Fruit fly (Drosophila melanogaster) whole organism, embryonic: ENCODE data around the gene CG7069.

Experiments used
- Antp ChIP-seq: fragments of 200-800 bp; sonication (Bioruptor generic); optimal IDR thresholded peaks from 3 replicates; lab custom pipeline; 2016; ENCODE audit warnings: missing biosample characterization, missing genetic modification characterization
- B-H1 ChIP-seq: fragments of 200-800 bp; sonication (Bioruptor generic); IDR thresholded peaks from 3 replicates; pipeline ENCODE4 v1.3.6; 2022; ENCODE audit warnings: missing biosample characterization, missing genetic modification characterization
- CG10366 ChIP-seq: fragments of 200-800 bp; sonication (Bioruptor generic); IDR thresholded peaks from 2 replicates; pipeline ENCODE4 v1.3.6; 2022; ENCODE audit warnings: missing biosample characterization, missing genetic modification characterization
- CG10431 ChIP-seq: fragments of 200-800 bp; sonication (Bioruptor generic); optimal IDR thresholded peaks from 3 replicates; lab custom pipeline; 2018; ENCODE audit warnings: missing biosample characterization, mild to moderate bottlenecking, missing genetic modification characterization
- CG10959 ChIP-seq: fragments of 200-800 bp; sonication (Bioruptor generic); IDR thresholded peaks from 2 replicates; pipeline ENCODE4 v1.3.6; 2022; ENCODE audit warnings: missing biosample characterization, missing genetic modification characterization
- CG11560 ChIP-seq: fragments of 200-800 bp; sonication (Bioruptor generic); IDR thresholded peaks from 3 replicates; pipeline ENCODE4 v1.3.6; 2022; ENCODE audit warnings: missing biosample characterization, missing genetic modification characterization
- CG12769 ChIP-seq: fragments of 200-800 bp; sonication (Bioruptor generic); optimal IDR thresholded peaks from 2 replicates; lab custom pipeline; 2019; ENCODE audit warnings: missing biosample characterization, mild to moderate bottlenecking, missing genetic modification characterization, moderate library complexity
- CG13894 ChIP-seq: fragments of 200-800 bp; sonication (Bioruptor generic); optimal IDR thresholded peaks from 3 replicates; lab custom pipeline; 2018; ENCODE audit warnings: missing biosample characterization, mild to moderate bottlenecking, missing genetic modification characterization, moderate library complexity
- CG15601 ChIP-seq: fragments of 200-800 bp; sonication (Bioruptor generic); optimal IDR thresholded peaks from 3 replicates; lab custom pipeline; 2019; ENCODE audit warnings: missing biosample characterization, mild to moderate bottlenecking, missing genetic modification characterization, moderate library complexity
- CG17359 ChIP-seq: fragments of 200-800 bp; sonication (Bioruptor generic); optimal IDR thresholded peaks from 3 replicates; lab custom pipeline; 2018; ENCODE audit warnings: missing biosample characterization, mild to moderate bottlenecking, missing genetic modification characterization, moderate library complexity
- CG18599 ChIP-seq: fragments of 200-800 bp; sonication (Bioruptor generic); optimal IDR thresholded peaks from 3 replicates; lab custom pipeline; 2017; ENCODE audit warnings: missing biosample characterization, missing genetic modification characterization, mild to moderate bottlenecking, moderate library complexity, missing genetic modification reagents
- CG2678 ChIP-seq: fragments of 200-800 bp; sonication (Bioruptor generic); optimal IDR thresholded peaks from 3 replicates; lab custom pipeline; 2019; ENCODE audit warnings: missing biosample characterization, mild to moderate bottlenecking, missing genetic modification characterization, moderate library complexity
- CG34224 ChIP-seq: fragments of 200-800 bp; sonication (Bioruptor generic); IDR thresholded peaks from 3 replicates; pipeline ENCODE4 v1.3.6; 2022; ENCODE audit warnings: missing biosample characterization, missing genetic modification characterization; ENCODE audit not compliant: partially characterized antibody
- CG4328 ChIP-seq: fragments of 200-800 bp; sonication (Bioruptor generic); optimal IDR thresholded peaks from 3 replicates; lab custom pipeline; 2017; ENCODE audit warnings: missing biosample characterization, missing genetic modification reagents, missing genetic modification characterization
- CG4854 ChIP-seq: fragments of 200-800 bp; sonication (Bioruptor generic); optimal IDR thresholded peaks from 2 replicates; lab custom pipeline; 2016; ENCODE audit warnings: missing biosample characterization, missing genetic modification characterization, inconsistent platforms
- CG5180 ChIP-seq: fragments of 200-800 bp; sonication (Bioruptor generic); optimal IDR thresholded peaks from 3 replicates; lab custom pipeline; 2017; ENCODE audit warnings: missing biosample characterization, missing genetic modification characterization, mild to moderate bottlenecking, moderate library complexity, missing genetic modification reagents
- CG6654 ChIP-seq: fragments of 200-800 bp; sonication (Bioruptor generic); optimal IDR thresholded peaks from 2 replicates; lab custom pipeline; 2017; ENCODE audit warnings: missing biosample characterization, mild to moderate bottlenecking, missing genetic modification characterization
- CG6854 ChIP-seq: fragments of 200-800 bp; sonication (Bioruptor generic); optimal IDR thresholded peaks from 3 replicates; lab custom pipeline; 2017; ENCODE audit warnings: missing biosample characterization, mild to moderate bottlenecking, missing genetic modification characterization
- CG7786 ChIP-seq: fragments of 200-800 bp; sonication (Bioruptor generic); optimal IDR thresholded peaks from 2 replicates; lab custom pipeline; 2016; ENCODE audit warnings: missing biosample characterization, missing genetic modification characterization
- CG8924 ChIP-seq: fragments of 200-800 bp; optimal IDR thresholded peaks from 3 replicates; lab custom pipeline; 2019; ENCODE audit warnings: missing biosample characterization, mild to moderate bottlenecking, missing genetic modification characterization, moderate library complexity
- CG8944 ChIP-seq: fragments of 200-800 bp; sonication (Bioruptor generic); optimal IDR thresholded peaks from 3 replicates; lab custom pipeline; 2016; ENCODE audit warnings: missing biosample characterization, missing genetic modification characterization
- CHES-1-like ChIP-seq: fragments of 200-800 bp; sonication (Bioruptor generic); optimal IDR thresholded peaks from 2 replicates; lab custom pipeline; 2016; ENCODE audit warnings: missing biosample characterization, missing genetic modification characterization
- Camta ChIP-seq: fragments of 200-800 bp; sonication (Bioruptor generic); optimal IDR thresholded peaks from 2 replicates; lab custom pipeline; 2016; ENCODE audit warnings: missing biosample characterization, missing genetic modification characterization
- Oaz ChIP-seq: fragments of 200-800 bp; sonication (Bioruptor generic); IDR thresholded peaks from 2 replicates; pipeline ENCODE4 v1.3.6; 2022; ENCODE audit warnings: missing biosample characterization, missing genetic modification characterization
- Pdp1 ChIP-seq, 2 experiments: fragments of 200-800 bp; sonication (Bioruptor generic); optimal IDR thresholded peaks; 3 replicates each; lab custom pipeline; 2016; ENCODE audit warnings: missing biosample characterization in 2 of 2, missing genetic modification characterization in 2 of 2, mild to moderate bottlenecking in 1 of 2, moderate library complexity in 1 of 2
- Ptx1 ChIP-seq: fragments of 200-800 bp; sonication (Bioruptor generic); IDR thresholded peaks from 2 replicates; pipeline ENCODE4 v1.3.6; 2022; ENCODE audit warnings: missing biosample characterization, missing genetic modification characterization
- Rfx ChIP-seq: fragments of 200-800 bp; sonication (Bioruptor generic); IDR thresholded peaks from 2 replicates; pipeline ENCODE4 v1.3.6; 2022; ENCODE audit warnings: missing biosample characterization, missing genetic modification characterization
- Side ChIP-seq: fragments of 200-800 bp; sonication (Bioruptor generic); optimal IDR thresholded peaks from 2 replicates; lab custom pipeline; 2016; ENCODE audit warnings: missing biosample characterization, missing genetic modification characterization
- ab ChIP-seq: fragments of 200-800 bp; sonication (Bioruptor generic); optimal IDR thresholded peaks from 2 replicates; lab custom pipeline; 2016; ENCODE audit warnings: missing biosample characterization, missing genetic modification characterization
- bsh ChIP-seq, 2 experiments: fragments of 200-800 bp; sonication (Bioruptor generic); optimal IDR thresholded peaks; 2 replicates each; lab custom pipeline; 2017 to 2018; ENCODE audit warnings: mild to moderate bottlenecking in 2 of 2, missing biosample characterization in 2 of 2, missing genetic modification characterization in 2 of 2, moderate library complexity in 1 of 2
- cas ChIP-seq: fragments of 200-800 bp; sonication (Bioruptor generic); IDR thresholded peaks from 2 replicates; pipeline ENCODE4 v1.3.6; 2022; ENCODE audit warnings: missing biosample characterization, missing genetic modification characterization
- chinmo ChIP-seq: fragments of 200-800 bp; sonication (Bioruptor generic); IDR thresholded peaks from 4 replicates; pipeline ENCODE4 v1.3.6; 2022; ENCODE audit warnings: missing biosample characterization, missing genetic modification characterization; ENCODE audit not compliant: partially characterized antibody
- dpn ChIP-seq, 2 experiments: fragments of 200-800 bp; sonication (Bioruptor generic); optimal IDR thresholded peaks; 3 replicates each; lab custom pipeline; 2016; ENCODE audit warnings: missing biosample characterization in 2 of 2, missing genetic modification characterization in 2 of 2
- fd96Cb ChIP-seq: fragments of 200-800 bp; sonication (Bioruptor generic); optimal IDR thresholded peaks from 2 replicates; lab custom pipeline; 2018; ENCODE audit warnings: missing biosample characterization, mild to moderate bottlenecking, missing genetic modification characterization, moderate library complexity
- h ChIP-seq: fragments of >200 bp; optimal IDR thresholded peaks from 2 replicates; lab custom pipeline; 2017
- ind ChIP-seq: fragments of 200-800 bp; sonication (Bioruptor generic); optimal IDR thresholded peaks from 3 replicates; lab custom pipeline; 2016; ENCODE audit warnings: missing biosample characterization, missing genetic modification characterization
- jumu ChIP-seq: fragments of 200-800 bp; sonication (Bioruptor generic); optimal IDR thresholded peaks from 3 replicates; lab custom pipeline; 2016; ENCODE audit warnings: missing biosample characterization, missing genetic modification characterization
- luna ChIP-seq: fragments of 200-800 bp; sonication (Bioruptor generic); optimal IDR thresholded peaks from 2 replicates; lab custom pipeline; 2016; ENCODE audit warnings: missing biosample characterization, missing genetic modification characterization
- nmo ChIP-seq: fragments of 200-800 bp; sonication (Bioruptor generic); optimal IDR thresholded peaks from 2 replicates; lab custom pipeline; 2018; ENCODE audit warnings: missing biosample characterization, mild to moderate bottlenecking, missing genetic modification characterization, moderate library complexity
- rib ChIP-seq: fragments of 200-800 bp; sonication (Bioruptor generic); IDR thresholded peaks from 2 replicates; pipeline ENCODE4 v1.3.6; 2022; ENCODE audit warnings: missing biosample characterization, missing genetic modification characterization
- row ChIP-seq: fragments of 200-800 bp; sonication (Bioruptor generic); IDR thresholded peaks from 3 replicates; pipeline ENCODE4 v1.3.6; 2022; ENCODE audit warnings: missing biosample characterization, missing genetic modification characterization
- slbo ChIP-seq: fragments of 200-800 bp; sonication (Bioruptor generic); IDR thresholded peaks from 2 replicates; pipeline ENCODE4 v1.3.6; 2022; ENCODE audit warnings: missing biosample characterization, missing genetic modification characterization
- sob ChIP-seq: fragments of 200-800 bp; sonication (Bioruptor generic); IDR thresholded peaks from 2 replicates; pipeline ENCODE4 v1.3.6; 2022; ENCODE audit warnings: missing biosample characterization, missing genetic modification characterization
- tx ChIP-seq: fragments of 200-800 bp; sonication (Bioruptor generic); optimal IDR thresholded peaks from 2 replicates; lab custom pipeline; 2016; ENCODE audit warnings: missing biosample characterization, missing genetic modification characterization
- vvl ChIP-seq: fragments of 200-800 bp; sonication (Bioruptor generic); IDR thresholded peaks from 2 replicates; pipeline ENCODE4 v1.3.6; 2022; ENCODE audit warnings: missing biosample characterization, missing genetic modification characterization
- zfh1 ChIP-seq: fragments of 200-800 bp; sonication (Bioruptor generic); IDR thresholded peaks from 3 replicates; pipeline ENCODE4 v1.3.6; 2022; ENCODE audit warnings: missing biosample characterization, missing genetic modification characterization
- zfh2 ChIP-seq: fragments of 200-800 bp; sonication (Bioruptor generic); optimal IDR thresholded peaks from 2 replicates; lab custom pipeline; 2016; ENCODE audit warnings: missing biosample characterization, missing genetic modification characterization

Gene CG7069

DNA sequence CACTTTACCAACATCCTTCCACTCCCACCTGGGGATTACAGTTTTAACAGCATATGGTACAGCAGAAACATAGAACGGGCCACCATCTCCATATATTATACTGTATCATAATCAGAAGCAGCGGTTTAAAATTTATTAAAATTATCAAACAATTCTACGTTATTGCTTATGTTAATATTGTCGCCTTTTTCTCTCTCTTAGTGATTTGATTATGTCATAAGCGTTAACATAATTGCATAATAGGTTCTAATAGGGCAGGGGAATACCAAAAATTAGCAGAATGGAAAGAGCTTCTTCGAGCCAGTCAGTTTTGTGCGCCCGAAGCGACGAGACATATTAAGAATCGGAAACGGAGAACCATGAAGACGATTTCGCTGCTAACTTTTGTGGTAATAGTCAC, 40.9 kb upstream of the CG7069 start, which contains the start of gene CG13862:
Gene CG13862, plus strand, starts transcription at position 301 of the 400 bp plus-strand sequence.
- TF ChIP-seq CG6654 (GFP tag; lab: Kevin White, UChicago) (peak; percentile 16), CG10431 (GFP tag; lab: Kevin White, UChicago) (no peak), CG12769 (peak; percentile 13), CG10366 (GFP tag; lab: Robert Waterston, UW) (no peak), CG6854 (GFP tag; lab: Kevin White, UChicago) (no peak), chinmo (0 out of 4 replicates have a peak, but pooled peaks have one; percentile 44), CHES-1-like (GFP tag; lab: Kevin White, UChicago) (no peak), Pdp1 (GFP tag; optimal IDR thresholded peaks at IDR 0.05; lab: Kevin White, UChicago) (peak in 1 of 2 experiments; percentile 55), CG13894 (tag; lab: Kevin White, UChicago) (peak; percentile 70), Camta (GFP tag; lab: Kevin White, UChicago) (no peak), CG15601 (tag; lab: Kevin White, UChicago) (no peak), CG17359 (tag; lab: Kevin White, UChicago) (no peak), zfh2 (no peak)

- no peak for TF ChIP-seq ab
Measured at dm6 chr3R:22334050-22334449, 38.6 kb upstream of the CG7069 start, which contains the start of gene CG5391. CG5391 (minus strand) TSS chr3R:22334150.

DNA sequence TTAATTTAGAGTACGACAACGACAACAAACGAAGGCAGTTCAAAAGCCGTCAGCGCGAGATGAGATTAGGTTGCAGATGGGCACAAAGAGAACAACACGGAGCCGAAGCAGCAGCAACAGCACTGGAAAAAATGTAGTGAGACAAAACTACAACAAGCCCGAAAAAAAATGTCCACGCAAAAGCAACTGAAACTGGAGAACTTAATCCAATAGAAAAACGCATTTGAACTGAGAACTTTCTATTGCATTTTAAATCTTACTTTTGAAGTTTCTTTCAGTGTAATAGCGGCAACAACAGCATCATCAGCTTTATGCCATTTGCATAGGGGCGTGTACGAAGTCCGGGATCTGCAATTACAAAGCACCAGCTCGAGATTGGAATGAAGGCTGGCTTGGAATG, 33.1 kb upstream of the CG7069 start:
- TF ChIP-seq Oaz (GFP tag; lab: Robert Waterston, UW) (0 out of 2 replicates have a peak, but pooled peaks have one; percentile 10), CG10431 (GFP tag; lab: Kevin White, UChicago) (no peak), CG8924 (tag; lab: Kevin White, UChicago) (no peak), tx (GFP tag; lab: Kevin White, UChicago) (no peak), CG8944 (GFP tag; lab: Kevin White, UChicago) (no peak), CG34224 (no peak), slbo (GFP tag; lab: Robert Waterston, UW) (peak; percentile 19; the same call in 1 of the 2 replicates), Antp (peak; percentile 20), sob (GFP tag; lab: Robert Waterston, UW) (peak; percentile 37; the same call in 1 of the 2 replicates), CG18599 (GFP tag; lab: Kevin White, UChicago) (peak; percentile 41), Side (no peak), bsh (GFP tag; optimal IDR thresholded peaks at IDR 0.05; lab: Kevin White, UChicago) (peak in 1 of 2 experiments; percentile 21), vvl (GFP tag; lab: Robert Waterston, UW) (0 out of 2 replicates have a peak, but pooled peaks have one; percentile 35), luna (GFP tag; lab: Kevin White, UChicago) (no peak), CG11560 (tag; lab: Robert Waterston, UW) (no peak), dpn (GFP tag; optimal IDR thresholded peaks at IDR 0.05; lab: Kevin White, UChicago) (peak in 1 of 2 experiments; percentile 16), CG5180 (no peak), jumu (GFP tag; lab: Kevin White, UChicago) (no peak), Ptx1 (GFP tag; lab: Robert Waterston, UW) (0 out of 2 replicates have a peak, but pooled peaks have one; percentile 14), CG7786 (GFP tag; lab: Kevin White, UChicago) (no peak), nmo (GFP tag; lab: Kevin White, UChicago) (peak; percentile 11), ind (GFP tag; lab: Kevin White, UChicago) (peak; percentile 8), CG2678 (tag; lab: Kevin White, UChicago) (peak; percentile 29), fd96Cb (no peak), Rfx (0 out of 2 replicates have a peak, but pooled peaks have one; percentile 15), cas (no peak), CG10959 (GFP tag; lab: Robert Waterston, UW) (no peak), rib (GFP tag; lab: Robert Waterston, UW) (no peak), B-H1 (GFP tag; lab: Robert Waterston, UW) (no peak), CG15601 (tag; lab: Kevin White, UChicago) (no peak), row (peak; percentile 31; the same call in 1 of the 3 replicates), CG4328 (GFP tag; lab: Kevin White, UChicago) (no peak), h (no peak), zfh1 (0 out of 3 replicates have a peak, but pooled peaks have one; percentile 32), CG6654 (GFP tag; lab: Kevin White, UChicago) (no peak), CG4854 (GFP tag; lab: Kevin White, UChicago) (no peak)
